Fruit fly (Drosophila melanogaster): ENCODE data around the gene CG43251.

DNA sequence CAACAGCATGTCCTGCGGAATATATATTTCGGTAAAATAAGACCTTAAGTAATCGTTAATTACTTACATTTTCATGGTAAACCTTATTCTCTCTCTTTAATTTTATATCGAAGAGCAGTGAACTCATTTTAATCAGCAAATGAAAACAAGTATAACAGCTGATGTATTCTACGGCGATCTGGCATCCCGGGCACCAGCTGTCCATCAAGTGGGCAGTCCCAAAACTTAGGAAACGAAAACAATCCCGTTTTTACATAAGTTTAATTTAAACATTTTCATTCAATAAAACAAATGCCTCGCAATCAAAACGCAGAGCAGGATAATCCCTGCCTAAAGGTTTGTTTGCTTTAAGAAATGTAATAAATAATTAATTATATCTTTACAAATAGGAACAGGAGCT lies 10.7 kb downstream of the CG43251 start, which contains the start of the genes CG4074 and CG4186:
- TF ChIP-seq psq (optimal IDR thresholded peaks at IDR 0.05) (no peak), Sin3A (optimal IDR thresholded peaks at IDR 0.05) (no peak), h (optimal IDR thresholded peaks at IDR 0.05) (no peak), insv (optimal IDR thresholded peaks at IDR 0.05) (no peak)

All from Kc167 (cell line).